Fruit fly (Drosophila melanogaster): ENCODE data around the gene spn-A.

Gene spn-A

dm6 chr3R:30099341-30099871 lies 43.6 kb upstream of the spn-A start (continued):
- TF ChIP-seq ato (GFP tag; IDR thresholded peaks at IDR 0.05; ENCODE audit: partially characterized antibody) (peak; percentile 36; the same call in 1 of the 2 replicates), CG2889 (GFP tag; IDR thresholded peaks at IDR 0.05) (no peak), E2f2 (GFP tag; IDR thresholded peaks at IDR 0.05) (no peak), CG14014 (GFP tag; IDR thresholded peaks at IDR 0.05) (no peak), CG33213 (GFP tag; optimal IDR thresholded peaks at IDR 0.05) (no peak), CG17568 (GFP tag; optimal IDR thresholded peaks at IDR 0.05) (no peak), MESR4 (GFP tag; optimal IDR thresholded peaks at IDR 0.05) (no peak), hkb (optimal IDR thresholded peaks at IDR 0.05) (no peak), hkb (GFP tag; IDR thresholded peaks at IDR 0.05) (peak; percentile 8; the same call in 1 of the 2 replicates), CG2202 (tag; optimal IDR thresholded peaks at IDR 0.05) (no peak), Rx (GFP tag; IDR thresholded peaks at IDR 0.05) (no peak), gem (tag; optimal IDR thresholded peaks at IDR 0.05) (no peak), vvl (GFP tag; IDR thresholded peaks at IDR 0.05) (peak; percentile 11; the same call in 1 of the 2 replicates), CG31365 (tag; optimal IDR thresholded peaks at IDR 0.05) (no peak), sima (GFP tag; optimal IDR thresholded peaks at IDR 0.05) (no peak), CG4730 (GFP tag; IDR thresholded peaks at IDR 0.05) (no peak), CG13287 (GFP tag; IDR thresholded peaks at IDR 0.05; ENCODE audit: partially characterized antibody) (peak; percentile 76), abd-A (tag; optimal IDR thresholded peaks at IDR 0.05) (no peak), Dfd (GFP tag; optimal IDR thresholded peaks at IDR 0.05) (no peak), Hr3 (GFP tag; optimal IDR thresholded peaks at IDR 0.05) (no peak), CG11504 (tag; optimal IDR thresholded peaks at IDR 0.05) (no peak), Gug (GFP tag; IDR thresholded peaks at IDR 0.05) (no peak), gcm2 (GFP tag; optimal IDR thresholded peaks at IDR 0.05) (no peak), Dll (GFP tag; IDR thresholded peaks at IDR 0.05; ENCODE audit: partially characterized antibody) (peak; percentile 46; the same call in 2 of the 4 replicates), CG34224 (GFP tag; IDR thresholded peaks at IDR 0.05; ENCODE audit: partially characterized antibody) (peak; percentile 80), Trl (optimal IDR thresholded peaks at IDR 0.05) (peak; percentile 89 to 96), Trl (GFP tag; optimal IDR thresholded peaks at IDR 0.05) (peak; percentile 33), Hey (tag; optimal IDR thresholded peaks at IDR 0.05) (no peak), Atf-2 (GFP tag; optimal IDR thresholded peaks at IDR 0.05) (no peak), gcm (GFP tag; optimal IDR thresholded peaks at IDR 0.05) (no peak), trh (GFP tag; optimal IDR thresholded peaks at IDR 0.05) (no peak), chinmo (GFP tag; IDR thresholded peaks at IDR 0.05; ENCODE audit: partially characterized antibody) (peak; percentile 95; the same call in 3 of the 4 replicates), row (GFP tag; IDR thresholded peaks at IDR 0.05) (no peak), CG14441 (GFP tag; IDR thresholded peaks at IDR 0.05) (0 out of 2 replicates have a peak, but pooled peaks have one; percentile 17), CG9727 (GFP tag; optimal IDR thresholded peaks at IDR 0.05) (no peak), CG6654 (GFP tag; optimal IDR thresholded peaks at IDR 0.05) (no peak), CG17385 (GFP tag; optimal IDR thresholded peaks at IDR 0.05) (peak; percentile 7), CG5245 (GFP tag; optimal IDR thresholded peaks at IDR 0.05) (no peak), NC2β (GFP tag; optimal IDR thresholded peaks at IDR 0.05) (no peak), inv (GFP tag; IDR thresholded peaks at IDR 0.05; ENCODE audit: partially characterized antibody) (peak; percentile 27; the same call in 1 of the 2 replicates), twi (tag; optimal IDR thresholded peaks at IDR 0.05) (no peak), ro (GFP tag; IDR thresholded peaks at IDR 0.05) (no peak), CG32532 (GFP tag; IDR thresholded peaks at IDR 0.05) (peak; percentile 41; the same call in 1 of the 2 replicates), trem (tag; optimal IDR thresholded peaks at IDR 0.05) (no peak), CG13894 (tag; optimal IDR thresholded peaks at IDR 0.05) (no peak), zen2 (GFP tag; IDR thresholded peaks at IDR 0.05; ENCODE audit: partially characterized antibody) (peak; percentile 71), sim (GFP tag; IDR thresholded peaks at IDR 0.05) (no peak), CG15073 (GFP tag; optimal IDR thresholded peaks at IDR 0.05) (no peak), CG3163 (GFP tag; optimal IDR thresholded peaks at IDR 0.05) (peak; percentile 5), CG31441 (GFP tag; IDR thresholded peaks at IDR 0.05) (no peak), Awh (GFP tag; IDR thresholded peaks at IDR 0.05) (no peak)
